Worm (Caenorhabditis elegans) whole organism, early embryonic: ENCODE data around the gene mcm-6.

Experiments
- B0310.2 ChIP-seq: sonication (generic microtip); optimal IDR thresholded peaks from 2 replicates; lab custom pipeline; 2016; ENCODE audit warnings: mild to moderate bottlenecking, missing genetic modification characterization, missing compliant biosample characterization
- F13C5.2 ChIP-seq: sonication (generic microtip); optimal IDR thresholded peaks from 2 replicates; lab custom pipeline; 2017; ENCODE audit warnings: mild to moderate bottlenecking, missing genetic modification characterization, inconsistent platforms, missing compliant biosample characterization
- aly-1 ChIP-seq: sonication (generic microtip); optimal IDR thresholded peaks from 2 replicates; lab custom pipeline; 2016; ENCODE audit warnings: missing genetic modification characterization, missing compliant biosample characterization
- ama-1 ChIP-seq: fragments of 150-350 bp; optimal IDR thresholded peaks from 2 replicates; lab custom pipeline; 2014
- ceh-13 ChIP-seq: fragments of 200-800 bp; sonication (Bioruptor generic); optimal IDR thresholded peaks from 2 replicates; lab custom pipeline; 2018; ENCODE audit warnings: mild to moderate bottlenecking, missing genetic modification characterization, missing compliant biosample characterization
- ceh-36 ChIP-seq: sonication (generic microtip); optimal IDR thresholded peaks from 2 replicates; lab custom pipeline; 2016; ENCODE audit warnings: missing genetic modification characterization, inconsistent platforms, missing compliant biosample characterization
- ets-7 ChIP-seq: sonication (generic microtip); optimal IDR thresholded peaks from 2 replicates; lab custom pipeline; 2016; ENCODE audit warnings: missing genotype, missing genetic modification characterization, missing compliant biosample characterization
- flt-1 ChIP-seq: fragments of 200-800 bp; sonication (Bioruptor generic); IDR thresholded peaks from 2 replicates; pipeline ENCODE4 v1.3.6; 2022; ENCODE audit warnings: missing genetic modification characterization, missing compliant biosample characterization
- hmbx-1 ChIP-seq: sonication (generic microtip); optimal IDR thresholded peaks from 2 replicates; lab custom pipeline; 2016; ENCODE audit warnings: mild to moderate bottlenecking, missing genetic modification characterization, missing compliant biosample characterization
- hmg-4 ChIP-seq: fragments of 200-800 bp; sonication (Bioruptor generic); optimal IDR thresholded peaks from 2 replicates; lab custom pipeline; 2018; ENCODE audit warnings: mild to moderate bottlenecking, missing genetic modification characterization, missing compliant biosample characterization
- hnd-1 ChIP-seq: sonication (generic microtip); optimal IDR thresholded peaks from 2 replicates; lab custom pipeline; 2016; ENCODE audit warnings: missing genetic modification characterization, missing compliant biosample characterization
- pes-1 ChIP-seq: fragments of 200-800 bp; sonication (Bioruptor generic); IDR thresholded peaks from 2 replicates; pipeline ENCODE4 v1.3.6; 2022; ENCODE audit warnings: missing genetic modification reagents, missing genetic modification characterization, missing compliant biosample characterization
- scrt-1 ChIP-seq: fragments of 200-800 bp; sonication (Bioruptor generic); IDR thresholded peaks from 2 replicates; pipeline ENCODE4 v1.3.6; 2022; ENCODE audit warnings: missing genetic modification characterization, missing compliant biosample characterization
- sea-1 ChIP-seq: fragments of 200-800 bp; sonication (Bioruptor generic); conservative IDR thresholded peaks from 2 replicates; pipeline ENCODE4 v1.3.6; 2022; ENCODE audit warnings: missing genetic modification characterization, missing compliant biosample characterization
- tbx-11 ChIP-seq: fragments of 200-800 bp; sonication (Bioruptor generic); IDR thresholded peaks from 2 replicates; pipeline ENCODE4 v1.3.6; 2022; ENCODE audit warnings: missing genetic modification characterization, missing compliant biosample characterization
- tbx-37 ChIP-seq: fragments of 200-800 bp; sonication (Bioruptor generic); conservative IDR thresholded peaks from 2 replicates; pipeline ENCODE4 v1.3.6; 2022; ENCODE audit warnings: missing genetic modification reagents, missing genetic modification characterization, missing compliant biosample characterization
- tra-4 ChIP-seq: sonication (generic microtip); optimal IDR thresholded peaks from 2 replicates; lab custom pipeline; 2017; ENCODE audit warnings: missing genetic modification characterization, missing compliant biosample characterization

The mcm-6 gene

DNA sequence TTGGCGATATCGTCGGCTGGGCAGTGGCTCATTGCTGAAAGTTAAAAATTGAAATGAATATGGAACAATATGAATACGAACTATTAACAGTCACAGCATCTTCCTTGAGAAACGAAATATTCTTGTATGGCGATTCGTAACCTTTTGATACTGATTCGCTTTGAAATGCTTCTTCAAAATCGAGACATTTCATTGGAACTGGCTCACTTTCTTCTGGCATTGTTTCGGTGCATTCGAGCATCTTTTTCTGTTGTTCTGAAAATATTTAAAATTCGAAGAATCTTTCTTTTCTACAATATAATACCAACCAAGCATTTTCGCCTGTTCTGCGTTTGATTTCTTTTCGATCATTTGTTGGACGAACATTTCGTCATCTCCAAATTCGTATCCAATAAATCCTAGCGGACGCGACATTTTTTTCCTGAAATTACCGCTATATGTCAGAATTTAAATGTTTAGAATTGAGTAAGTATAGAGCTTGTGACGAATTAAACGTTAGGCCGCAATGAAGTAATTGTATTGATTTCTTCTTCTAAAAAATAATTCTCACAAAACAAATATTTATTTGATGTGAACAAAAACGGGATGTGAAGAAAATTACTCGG, 30.3 kb downstream of the mcm-6 start, which contains the start of gene lin-52:
TSS of gene lin-52 (minus strand) at position 421 of the 605 bp plus-strand sequence.
- no peak for TF ChIP-seq ceh-13 (GFP tag; lab: Kevin White, UChicago)
- peak; percentile 64 for TF ChIP-seq ama-1

ce11 chrIII:9825073-9825828, 31.1 kb downstream of the mcm-6 start, which contains the start of gene ZK632.9:
Gene ZK632.9 (minus strand): TSS chrIII:9825432.
- no peak for TF ChIP-seq sea-1 (GFP tag; lab: Robert Waterston, UW)

DNA sequence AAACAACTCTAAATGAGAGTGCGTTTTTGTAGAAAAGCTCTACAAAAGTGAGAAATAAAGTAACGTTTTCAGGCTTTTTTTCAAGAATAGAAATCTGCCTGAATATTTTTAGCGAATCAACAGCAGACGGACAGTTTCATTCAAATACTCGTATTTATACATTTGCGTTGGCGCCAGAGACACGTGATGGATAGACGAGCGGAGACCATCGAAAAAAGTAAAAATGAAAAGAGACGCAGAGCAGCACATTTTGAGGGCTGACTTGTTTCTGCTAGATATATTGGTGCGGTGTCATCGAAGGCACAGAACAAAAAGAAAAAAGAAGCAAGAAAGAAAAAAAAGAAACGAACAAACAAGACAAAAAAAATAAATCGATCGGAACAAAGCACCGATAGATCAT, 31.8 kb downstream of the mcm-6 start:
- TF ChIP-seq aly-1 (tag; lab: Kevin White, UChicago), result no peak

DNA sequence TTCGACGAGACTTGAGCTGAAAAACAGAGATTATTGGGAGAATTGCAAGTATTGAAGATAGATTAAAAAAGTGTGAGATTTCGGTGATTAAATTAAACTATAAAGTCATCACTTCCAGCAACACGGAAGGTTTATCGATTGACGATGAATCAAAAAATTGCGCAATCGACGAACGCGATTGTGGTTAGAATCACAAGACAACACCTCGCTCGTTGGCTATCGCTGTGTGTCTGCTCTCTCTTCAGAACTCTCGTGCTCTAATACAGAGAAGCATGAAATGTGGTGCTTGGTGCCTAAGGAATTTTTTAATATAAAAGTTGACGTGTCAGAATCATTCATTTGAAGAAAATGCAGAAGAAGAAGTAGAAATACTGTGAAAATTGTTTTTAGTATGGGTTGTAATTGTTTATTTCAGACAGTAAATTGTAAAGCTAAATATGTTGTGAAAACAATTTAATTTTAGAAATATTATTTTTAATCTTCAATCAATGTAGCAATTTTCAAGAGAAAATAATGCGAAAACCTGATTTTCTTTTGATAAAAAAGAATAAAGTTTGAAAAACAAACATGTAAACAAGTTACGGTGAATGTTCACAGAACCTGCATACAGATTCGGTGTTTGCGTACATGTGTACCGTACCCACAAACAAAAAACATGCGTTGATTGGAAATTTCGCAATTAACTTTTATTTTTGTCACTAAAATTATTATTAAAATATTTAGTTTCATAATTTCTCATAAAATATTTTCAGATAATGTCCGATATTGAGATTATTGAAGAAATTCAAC, 33.2 kb downstream of the mcm-6 start, which contains the start of the genes ZK632.10 and ZK632.11:
TSS of gene ZK632.10 (minus strand) at position 560 of the 789 bp plus-strand sequence.
TSS of gene ZK632.11 (plus strand) at position 753 of the 789 bp plus-strand sequence.
- TF ChIP-seq ceh-13 (GFP tag; lab: Kevin White, UChicago) (no peak), B0310.2 (tag; lab: Kevin White, UChicago) (no peak), flt-1 (GFP tag; lab: Robert Waterston, UW) (no peak), scrt-1 (GFP tag; lab: Robert Waterston, UW) (no peak), hmg-4 (GFP tag; lab: Kevin White, UChicago) (no peak), ets-7 (no peak), tbx-11 (GFP tag; lab: Robert Waterston, UW) (no peak)

ce11 chrIII:9830502-9830901, 36.3 kb downstream of the mcm-6 start, which contains the start of gene ZK632.12:
Gene ZK632.12 (plus strand): TSS chrIII:9830802.
- TF ChIP-seq scrt-1 (GFP tag; lab: Robert Waterston, UW), result no peak
- TF ChIP-seq hmg-4 (GFP tag; lab: Kevin White, UChicago), result no peak
- TF ChIP-seq hmbx-1 (tag; lab: Kevin White, UChicago), result no peak
- TF ChIP-seq flt-1 (GFP tag; lab: Robert Waterston, UW), result no peak
- TF ChIP-seq ceh-13 (GFP tag; lab: Kevin White, UChicago), result no peak
- no peak for TF ChIP-seq pes-1 (GFP tag; lab: Robert Waterston, UW)
- no peak for TF ChIP-seq ama-1
- TF ChIP-seq ets-7, result no peak

ce11 chrIII:9832569-9832968, 38.4 kb downstream of the mcm-6 start:
- TF ChIP-seq ets-7 (no peak), tbx-37 (GFP tag; lab: Robert Waterston, UW) (no peak), B0310.2 (tag; lab: Kevin White, UChicago) (no peak), tra-4 (tag; lab: Kevin White, UChicago) (no peak), scrt-1 (GFP tag; lab: Robert Waterston, UW) (no peak), pes-1 (GFP tag; lab: Robert Waterston, UW) (no peak), sea-1 (GFP tag; lab: Robert Waterston, UW) (no peak), aly-1 (tag; lab: Kevin White, UChicago) (no peak), ceh-36 (no peak), hmg-4 (GFP tag; lab: Kevin White, UChicago) (no peak), ceh-13 (GFP tag; lab: Kevin White, UChicago) (no peak), hnd-1 (tag; lab: Kevin White, UChicago) (no peak), tbx-11 (GFP tag; lab: Robert Waterston, UW) (no peak), ama-1 (no peak), hmbx-1 (tag; lab: Kevin White, UChicago) (no peak), flt-1 (GFP tag; lab: Robert Waterston, UW) (no peak), F13C5.2 (no peak)

ce11 chrIII:9834888-9835287, 40.7 kb downstream of the mcm-6 start, which contains the start of gene K11H3.8:
Gene K11H3.8 (plus strand): TSS chrIII:9835188.
- TF ChIP-seq F13C5.2 (no peak), hmbx-1 (tag; lab: Kevin White, UChicago) (no peak), tbx-37 (GFP tag; lab: Robert Waterston, UW) (no peak), tbx-11 (GFP tag; lab: Robert Waterston, UW) (no peak), sea-1 (GFP tag; lab: Robert Waterston, UW) (no peak), ets-7 (no peak), B0310.2 (tag; lab: Kevin White, UChicago) (no peak), ceh-36 (no peak), hmg-4 (GFP tag; lab: Kevin White, UChicago) (no peak), tra-4 (tag; lab: Kevin White, UChicago) (no peak), aly-1 (tag; lab: Kevin White, UChicago) (no peak), pes-1 (GFP tag; lab: Robert Waterston, UW) (no peak), scrt-1 (GFP tag; lab: Robert Waterston, UW) (no peak), hnd-1 (tag; lab: Kevin White, UChicago) (no peak), ama-1 (no peak)
